Fruit fly (Drosophila melanogaster): ENCODE measurements around the gene Eig71Ec.

DNA sequence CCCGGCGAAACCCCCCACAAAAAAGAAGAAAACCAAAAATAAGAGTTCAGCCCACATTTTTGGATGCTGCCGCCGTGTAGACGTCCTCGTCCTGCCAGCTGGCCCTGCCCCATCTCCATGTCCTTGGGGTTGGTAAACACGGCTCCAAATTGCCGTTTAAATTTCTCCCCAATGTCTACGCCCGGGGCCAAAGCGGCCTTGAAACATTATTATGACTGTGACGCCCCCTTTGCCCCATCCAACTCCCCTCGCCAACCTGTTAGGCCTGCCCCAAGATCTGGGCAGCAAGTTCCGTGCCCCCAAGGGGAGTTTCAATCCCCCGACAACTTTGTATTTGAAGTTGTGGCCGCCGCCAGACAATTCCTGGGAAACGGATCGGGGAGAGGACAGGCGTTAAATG is 35.2 kb downstream of the Eig71Ec start:
- TF ChIP-seq Abd-B (GFP tag; optimal IDR thresholded peaks at IDR 0.05): no peak
- TF ChIP-seq CG32264 (GFP tag; optimal IDR thresholded peaks at IDR 0.05): no peak
- TF ChIP-seq usp (GFP tag; optimal IDR thresholded peaks at IDR 0.05): no peak
- TF ChIP-seq CG9705 (GFP tag; optimal IDR thresholded peaks at IDR 0.05): no peak
- TF ChIP-seq fru (GFP tag; optimal IDR thresholded peaks at IDR 0.05): no peak
- TF ChIP-seq Myc (optimal IDR thresholded peaks at IDR 0.05): no peak
- no peak for TF ChIP-seq Rel (GFP tag; optimal IDR thresholded peaks at IDR 0.05)
- TF ChIP-seq Rel (tag; optimal IDR thresholded peaks at IDR 0.05): no peak
- TF ChIP-seq lola (GFP tag; optimal IDR thresholded peaks at IDR 0.05): no peak
- no peak for TF ChIP-seq h (GFP tag; optimal IDR thresholded peaks at IDR 0.05)
- TF ChIP-seq Dif (GFP tag; optimal IDR thresholded peaks at IDR 0.05; ENCODE audit: partially characterized antibody): no peak
- no peak for TF ChIP-seq Vsx2 (GFP tag; optimal IDR thresholded peaks at IDR 0.05; ENCODE audit: partially characterized antibody)
- TF ChIP-seq Sp1 (GFP tag; optimal IDR thresholded peaks at IDR 0.05): no peak

Data from whole organism, wandering third instar larva.